Fruit fly (Drosophila melanogaster): ENCODE data around the gene Dhc98D.
A peak's percentile ranks its signal among the peaks of the same experiment; 100 is the strongest.

The Dhc98D gene

dm6 chr3R:28548457-28548856, 61.7 kb downstream of the Dhc98D start:
- TF ChIP-seq kni (GFP tag; optimal IDR thresholded peaks at IDR 0.05) (peak; percentile 34), cwo (GFP tag; optimal IDR thresholded peaks at IDR 0.05) (no peak), ssp (GFP tag; IDR thresholded peaks at IDR 0.05) (no peak), grau (tag; optimal IDR thresholded peaks at IDR 0.05) (peak; percentile 57), CG16863 (GFP tag; optimal IDR thresholded peaks at IDR 0.05) (no peak), zen (tag; optimal IDR thresholded peaks at IDR 0.05) (peak; percentile 34)

DNA sequence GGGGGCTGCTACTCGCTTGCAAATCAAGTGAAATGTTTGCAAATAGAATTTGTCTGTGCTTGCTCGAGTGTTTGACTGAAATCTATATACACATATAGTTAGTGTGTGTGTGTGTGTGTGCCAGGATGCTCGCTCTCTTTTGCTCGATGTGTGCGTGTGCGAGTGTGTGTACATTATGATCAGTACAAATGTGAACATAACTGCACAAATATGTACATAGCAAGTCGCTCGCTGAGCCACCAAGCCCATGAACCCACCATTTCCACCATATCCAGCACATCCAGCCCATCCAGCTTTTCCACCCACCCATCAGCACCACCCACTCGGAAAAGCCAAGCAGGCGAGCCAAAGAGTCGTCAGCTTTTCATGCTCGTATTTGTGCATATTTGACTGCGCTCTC, 65.5 kb downstream of the Dhc98D start:
- TF ChIP-seq ATbp (GFP tag; optimal IDR thresholded peaks at IDR 0.05), result peak; percentile 43
- TF ChIP-seq CG17328 (GFP tag; IDR thresholded peaks at IDR 0.05), result 0 out of 2 replicates have a peak, but pooled peaks have one; percentile 25
- peak; percentile 44 for TF ChIP-seq CG6813 (GFP tag; optimal IDR thresholded peaks at IDR 0.05)
- TF ChIP-seq Blimp-1 (GFP tag; optimal IDR thresholded peaks at IDR 0.05), result peak; percentile 32
- TF ChIP-seq dmrt11E (tag; optimal IDR thresholded peaks at IDR 0.05), result peak; percentile 26
- peak; percentile 25 for TF ChIP-seq CG18764 (GFP tag; optimal IDR thresholded peaks at IDR 0.05)
- TF ChIP-seq bcd (GFP tag; optimal IDR thresholded peaks at IDR 0.05), result peak; percentile 6
- peak; percentile 3 for TF ChIP-seq CG33557 (GFP tag; optimal IDR thresholded peaks at IDR 0.05)
- peak; percentile 42 for TF ChIP-seq CG1603 (tag; optimal IDR thresholded peaks at IDR 0.05)
- TF ChIP-seq vvl (GFP tag; IDR thresholded peaks at IDR 0.05), result 0 out of 2 replicates have a peak, but pooled peaks have one; percentile 23
- peak; percentile 20 for TF ChIP-seq CG1792 (GFP tag; optimal IDR thresholded peaks at IDR 0.05)
- TF ChIP-seq HHEX (GFP tag; optimal IDR thresholded peaks at IDR 0.05), result peak; percentile 25
- TF ChIP-seq CG2678 (tag; optimal IDR thresholded peaks at IDR 0.05), result peak; percentile 2
- TF ChIP-seq ac (GFP tag; optimal IDR thresholded peaks at IDR 0.05), result peak; percentile 23
- TF ChIP-seq Doc2 (GFP tag; IDR thresholded peaks at IDR 0.05), result no peak
- 0 out of 2 replicates have a peak, but pooled peaks have one; percentile 41 for TF ChIP-seq sim (GFP tag; IDR thresholded peaks at IDR 0.05)
- peak; percentile 52 for TF ChIP-seq MTF-1 (GFP tag; optimal IDR thresholded peaks at IDR 0.05; ENCODE audit: borderline replicate concordance)
- TF ChIP-seq Xrp1 (GFP tag; IDR thresholded peaks at IDR 0.05), result peak; percentile 44
- TF ChIP-seq lola (GFP tag; optimal IDR thresholded peaks at IDR 0.05), result peak in 1 of 3 experiments; percentile 2
- TF ChIP-seq nerfin-1 (tag; optimal IDR thresholded peaks at IDR 0.05), result peak; percentile 8
- 0 out of 3 replicates have a peak, but pooled peaks have one; percentile 20 for TF ChIP-seq otp (GFP tag; IDR thresholded peaks at IDR 0.05)
- TF ChIP-seq ci (GFP tag; IDR thresholded peaks at IDR 0.05), result peak; percentile 50; the same call in 1 of the 3 replicates
- no peak for TF ChIP-seq CG8290 (GFP tag; optimal IDR thresholded peaks at IDR 0.05)
- peak in 1 of 2 experiments; percentile 9 for TF ChIP-seq CG8290 (tag; optimal IDR thresholded peaks at IDR 0.05)
- TF ChIP-seq tio (GFP tag; optimal IDR thresholded peaks at IDR 0.05), result no peak
- TF ChIP-seq lab (GFP tag; optimal IDR thresholded peaks at IDR 0.05), result peak; percentile 38
- peak; percentile 50 for TF ChIP-seq CG2202 (tag; optimal IDR thresholded peaks at IDR 0.05)
- TF ChIP-seq CG10959 (GFP tag; IDR thresholded peaks at IDR 0.05), result 0 out of 2 replicates have a peak, but pooled peaks have one; percentile 12
- TF ChIP-seq CG32532 (GFP tag; IDR thresholded peaks at IDR 0.05), result no peak
- no peak for TF ChIP-seq pita (GFP tag; optimal IDR thresholded peaks at IDR 0.05)
- TF ChIP-seq HLHmδ (GFP tag; optimal IDR thresholded peaks at IDR 0.05), result peak; percentile 53
- TF ChIP-seq sc (optimal IDR thresholded peaks at IDR 0.05), result no peak
- peak; percentile 25 for TF ChIP-seq sc (GFP tag; optimal IDR thresholded peaks at IDR 0.05)
- no peak for TF ChIP-seq Lpt (GFP tag; optimal IDR thresholded peaks at IDR 0.05)
- peak; percentile 59 for TF ChIP-seq fd64A (GFP tag; optimal IDR thresholded peaks at IDR 0.05)
- peak; percentile 19 for TF ChIP-seq CG2875 (GFP tag; optimal IDR thresholded peaks at IDR 0.05)
- no peak for TF ChIP-seq Dfd (GFP tag; optimal IDR thresholded peaks at IDR 0.05)
- peak; percentile 22 for TF ChIP-seq ewg (GFP tag; optimal IDR thresholded peaks at IDR 0.05)
- TF ChIP-seq CG3995 (GFP tag; optimal IDR thresholded peaks at IDR 0.05), result no peak
- peak; percentile 28 for TF ChIP-seq CG1233 (GFP tag; optimal IDR thresholded peaks at IDR 0.05)
- 0 out of 3 replicates have a peak, but pooled peaks have one; percentile 20 for TF ChIP-seq sr (GFP tag; IDR thresholded peaks at IDR 0.05)
- TF ChIP-seq CG1529 (GFP tag; optimal IDR thresholded peaks at IDR 0.05), result peak; percentile 9
- peak; percentile 35 for TF ChIP-seq CG3407 (GFP tag; optimal IDR thresholded peaks at IDR 0.05)

Measured in whole organism, embryonic.